Worm (Caenorhabditis elegans): ENCODE data around the gene C35A5.8.

C35A5.8 gene

ce11 chrV:10539114-10539513 is 13.4 kb upstream of the C35A5.8 start, which contains the start of gene F25D1.8:
Gene F25D1.8, plus strand, starts transcription at chrV:10539414.
- no peak for TF ChIP-seq ahr-1 (tag; optimal IDR thresholded peaks at IDR 0.05)
- TF ChIP-seq fax-1 (tag; optimal IDR thresholded peaks at IDR 0.05) = no peak
- TF ChIP-seq odd-2 (tag; optimal IDR thresholded peaks at IDR 0.05) = no peak
- TF ChIP-seq F13H6.1 (tag; optimal IDR thresholded peaks at IDR 0.05) = no peak
- no peak for TF ChIP-seq hlh-8 (tag; optimal IDR thresholded peaks at IDR 0.05)
- TF ChIP-seq ceh-31 (tag; optimal IDR thresholded peaks at IDR 0.05) = no peak
- no peak for TF ChIP-seq T23F11.4 (GFP tag; optimal IDR thresholded peaks at IDR 0.05)
- no peak for TF ChIP-seq C08G9.2 (tag; optimal IDR thresholded peaks at IDR 0.05)
- TF ChIP-seq ztf-16 (tag; optimal IDR thresholded peaks at IDR 0.05) = no peak
- no peak for TF ChIP-seq ceh-18 (tag; optimal IDR thresholded peaks at IDR 0.05)
- TF ChIP-seq tbx-7 (tag; optimal IDR thresholded peaks at IDR 0.05) = no peak

- TF ChIP-seq che-1 (tag; optimal IDR thresholded peaks at IDR 0.05) (no peak), lim-6 (tag; optimal IDR thresholded peaks at IDR 0.05) (no peak), hlh-13 (GFP tag; optimal IDR thresholded peaks at IDR 0.05) (no peak), madf-2 (tag; optimal IDR thresholded peaks at IDR 0.05) (no peak), syd-9 (tag; optimal IDR thresholded peaks at IDR 0.05) (no peak), C08G9.2 (tag; optimal IDR thresholded peaks at IDR 0.05) (no peak), zip-5 (tag; optimal IDR thresholded peaks at IDR 0.05) (no peak), ceh-24 (tag; optimal IDR thresholded peaks at IDR 0.05) (no peak), ceh-31 (tag; optimal IDR thresholded peaks at IDR 0.05) (peak; percentile 77), ceh-18 (tag; optimal IDR thresholded peaks at IDR 0.05) (peak; percentile 65), F13H6.1 (tag; optimal IDR thresholded peaks at IDR 0.05) (no peak), ceh-30 (tag; optimal IDR thresholded peaks at IDR 0.05) (peak; percentile 48), elt-4 (tag; optimal IDR thresholded peaks at IDR 0.05) (no peak), pros-1 (tag; optimal IDR thresholded peaks at IDR 0.05) (peak; percentile 32), ceh-19 (GFP tag; optimal IDR thresholded peaks at IDR 0.05) (no peak), ets-4 (tag; optimal IDR thresholded peaks at IDR 0.05) (no peak), pha-4 (tag; optimal IDR thresholded peaks at IDR 0.05) (no peak), ama-1 (optimal IDR thresholded peaks at IDR 0.05) (no peak), C38D4.7 (GFP tag; optimal IDR thresholded peaks at IDR 0.05) (no peak), pha-2 (tag; optimal IDR thresholded peaks at IDR 0.05) (no peak), tbx-2 (tag; optimal IDR thresholded peaks at IDR 0.05) (peak; percentile 67), hlh-8 (tag; optimal IDR thresholded peaks at IDR 0.05) (no peak), unc-42 (tag; optimal IDR thresholded peaks at IDR 0.05) (peak; percentile 91), pax-1 (tag; optimal IDR thresholded peaks at IDR 0.05) (no peak), gmeb-2 (tag; optimal IDR thresholded peaks at IDR 0.05) (no peak), nfya-1 (tag; optimal IDR thresholded peaks at IDR 0.05) (peak; percentile 80), nhr-232 (tag; optimal IDR thresholded peaks at IDR 0.05) (no peak), ztf-16 (tag; optimal IDR thresholded peaks at IDR 0.05) (no peak), ahr-1 (tag; optimal IDR thresholded peaks at IDR 0.05) (no peak), ref-2 (tag; optimal IDR thresholded peaks at IDR 0.05) (peak; percentile 66), sdc-2 (tag; optimal IDR thresholded peaks at IDR 0.05) (peak; percentile 1), unc-3 (GFP tag; conservative IDR thresholded peaks at IDR 0.05) (no peak), unc-3 (tag; optimal IDR thresholded peaks at IDR 0.05) (no peak), lin-11 (tag; optimal IDR thresholded peaks at IDR 0.05) (no peak), elt-2 (tag; optimal IDR thresholded peaks at IDR 0.05) (peak; percentile 37), ttx-3 (tag; optimal IDR thresholded peaks at IDR 0.05) (no peak), fkh-10 (GFP tag; optimal IDR thresholded peaks at IDR 0.05) (no peak), ceh-2 (tag; optimal IDR thresholded peaks at IDR 0.05) (no peak), K09A11.1 (tag; optimal IDR thresholded peaks at IDR 0.05; ENCODE audit: insufficient read depth) (no peak), mec-3 (tag; optimal IDR thresholded peaks at IDR 0.05; ENCODE audit: borderline replicate concordance) (no peak), eyg-1 (tag; optimal IDR thresholded peaks at IDR 0.05) (no peak), pqm-1 (tag; optimal IDR thresholded peaks at IDR 0.05) (no peak), fkh-6 (tag; optimal IDR thresholded peaks at IDR 0.05) (no peak), nhr-11 (tag; optimal IDR thresholded peaks at IDR 0.05) (no peak), Y22D7AL.16 (tag; optimal IDR thresholded peaks at IDR 0.05) (no peak), dve-1 (tag; optimal IDR thresholded peaks at IDR 0.05) (peak; percentile 35), sox-4 (tag; optimal IDR thresholded peaks at IDR 0.05) (no peak), unc-55 (GFP tag; optimal IDR thresholded peaks at IDR 0.05) (peak; percentile 29)
Observed at ce11 chrV:10536808-10537207, 11.1 kb upstream of the C35A5.8 start.

Measured in whole organism, late embryonic.